Fruit fly (Drosophila melanogaster): ENCODE data around the gene CG13398.

DNA sequence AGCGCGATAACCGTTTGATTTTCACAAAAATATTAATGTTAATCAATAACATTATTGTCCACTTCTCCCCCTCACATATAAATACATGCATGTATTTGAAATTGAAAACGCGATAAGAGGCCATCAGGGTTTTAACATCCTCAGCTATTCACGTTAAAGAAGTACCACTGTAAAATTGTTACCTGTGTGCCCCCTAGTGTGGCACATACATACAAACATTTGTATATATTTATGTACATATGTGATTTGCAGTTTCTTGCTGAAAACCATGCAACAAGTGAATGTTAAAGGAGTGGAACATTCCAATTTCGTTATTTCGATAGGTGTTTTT, 52.1 kb downstream of the CG13398 start:
- no peak for TF ChIP-seq run (tag; optimal IDR thresholded peaks at IDR 0.05)
- no peak for TF ChIP-seq row (GFP tag; IDR thresholded peaks at IDR 0.05)
- TF ChIP-seq sna (GFP tag; IDR thresholded peaks at IDR 0.05; ENCODE audit: partially characterized antibody): no peak
- no peak for TF ChIP-seq Nf-YC (tag; optimal IDR thresholded peaks at IDR 0.05)
- TF ChIP-seq CG2120 (GFP tag; optimal IDR thresholded peaks at IDR 0.05): no peak
- no peak for TF ChIP-seq BEAF-32 (GFP tag; optimal IDR thresholded peaks at IDR 0.05)
- no peak for TF ChIP-seq CG10366 (GFP tag; IDR thresholded peaks at IDR 0.05)
- TF ChIP-seq dmrt99B (tag; optimal IDR thresholded peaks at IDR 0.05): no peak
- TF ChIP-seq CG9437 (GFP tag; optimal IDR thresholded peaks at IDR 0.05): no peak
- no peak for TF ChIP-seq sisA (GFP tag; IDR thresholded peaks at IDR 0.05)
- no peak for TF ChIP-seq fd3F (GFP tag; optimal IDR thresholded peaks at IDR 0.05)
- TF ChIP-seq CG12071 (GFP tag; optimal IDR thresholded peaks at IDR 0.05): no peak
- TF ChIP-seq TFAM (GFP tag; optimal IDR thresholded peaks at IDR 0.05): no peak
- TF ChIP-seq Ets97D (GFP tag; optimal IDR thresholded peaks at IDR 0.05): no peak

Measured in whole organism, embryonic.